Worm (Caenorhabditis elegans): Measurements from ENCODE around the gene C15C7.6.
A peak's percentile ranks its signal among the peaks of the same experiment; 100 is the strongest.

Gene C15C7.6

DNA sequence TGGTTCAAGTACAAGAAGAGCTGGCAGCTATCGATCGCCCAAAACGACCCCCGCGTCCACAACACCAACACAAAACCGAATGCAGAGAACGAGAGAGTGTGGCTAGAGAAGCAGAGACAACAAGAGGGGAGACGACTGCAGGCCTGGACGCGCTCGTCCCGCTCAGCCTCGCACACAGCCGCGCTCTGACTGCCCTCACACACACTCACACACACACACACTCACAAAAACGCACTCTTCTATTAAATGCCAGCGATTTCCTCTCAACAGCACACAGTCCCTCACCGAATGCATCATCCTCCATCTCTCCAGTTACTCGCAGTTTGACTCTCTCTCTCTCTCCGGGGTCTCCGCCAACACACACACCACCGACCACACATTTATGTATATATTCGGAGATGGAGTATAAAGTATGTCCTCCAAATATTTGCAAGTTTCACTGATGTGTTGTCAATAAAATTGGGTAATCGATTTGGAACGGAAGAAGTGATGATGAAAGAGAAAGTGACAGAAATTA, 42.7 kb downstream of the C15C7.6 start (continued):
- no peak for TF ChIP-seq nfya-1 (tag; optimal IDR thresholded peaks at IDR 0.05; ENCODE audit: borderline replicate concordance, insufficient read depth)
- peak; percentile 83 for TF ChIP-seq repo-1 (tag; optimal IDR thresholded peaks at IDR 0.05)
- no peak for TF ChIP-seq ceh-91 (GFP tag; IDR thresholded peaks at IDR 0.05)
- no peak for TF ChIP-seq him-1 (tag; optimal IDR thresholded peaks at IDR 0.05)
- TF ChIP-seq somi-1 (GFP tag; optimal IDR thresholded peaks at IDR 0.05), result peak; percentile 68
- TF ChIP-seq T07F8.4 (tag; optimal IDR thresholded peaks at IDR 0.05), result peak; percentile 67
- no peak for TF ChIP-seq F57C9.4 (tag; optimal IDR thresholded peaks at IDR 0.05)
- peak; percentile 79 for TF ChIP-seq lin-26 (GFP tag; IDR thresholded peaks at IDR 0.05)
- peak; percentile 93 for TF ChIP-seq lin-40 (tag; optimal IDR thresholded peaks at IDR 0.05)
- no peak for TF ChIP-seq hlh-26 (GFP tag; conservative IDR thresholded peaks at IDR 0.05)
- TF ChIP-seq aptf-3 (GFP tag; IDR thresholded peaks at IDR 0.05), result no peak
- peak; percentile 76 for TF ChIP-seq egrh-3 (GFP tag; IDR thresholded peaks at IDR 0.05)
- 0 out of 2 replicates have a peak, but pooled peaks have one; percentile 31 for TF ChIP-seq hmg-20 (GFP tag; IDR thresholded peaks at IDR 0.05)
- TF ChIP-seq B0261.1 (tag; optimal IDR thresholded peaks at IDR 0.05), result peak; percentile 13
- TF ChIP-seq chd-7 (tag; optimal IDR thresholded peaks at IDR 0.05), result peak; percentile 88
- peak; percentile 65 for TF ChIP-seq nhr-90 (tag; optimal IDR thresholded peaks at IDR 0.05)
- TF ChIP-seq K12H6.12 (tag; optimal IDR thresholded peaks at IDR 0.05), result peak; percentile 95
- TF ChIP-seq K11D2.4 (GFP tag; IDR thresholded peaks at IDR 0.05), result peak; percentile 76
- no peak for TF ChIP-seq ceh-40 (GFP tag; IDR thresholded peaks at IDR 0.05)
- TF ChIP-seq nhr-179 (tag; optimal IDR thresholded peaks at IDR 0.05), result no peak
- no peak for TF ChIP-seq F23B12.7 (tag; optimal IDR thresholded peaks at IDR 0.05; ENCODE audit: insufficient read depth)
- peak; percentile 33 for TF ChIP-seq athp-1 (tag; optimal IDR thresholded peaks at IDR 0.05)
- peak; percentile 87 for TF ChIP-seq gei-17 (GFP tag; optimal IDR thresholded peaks at IDR 0.05)
- TF ChIP-seq F22D6.2 (tag; optimal IDR thresholded peaks at IDR 0.05), result peak; percentile 29
- peak; percentile 72 for TF ChIP-seq C06A6.2 (GFP tag; conservative IDR thresholded peaks at IDR 0.05)
- peak; percentile 76 for TF ChIP-seq atf-7 (tag; optimal IDR thresholded peaks at IDR 0.05)
- no peak for TF ChIP-seq F10E7.11 (tag; optimal IDR thresholded peaks at IDR 0.05)
- TF ChIP-seq lin-35 (GFP tag; optimal IDR thresholded peaks at IDR 0.05), result peak in 1 of 3 experiments; percentile 69
- TF ChIP-seq C17E4.6 (GFP tag; IDR thresholded peaks at IDR 0.05), result peak; percentile 72; the same call in 1 of the 2 replicates
- TF ChIP-seq snpc-1.1 (tag; optimal IDR thresholded peaks at IDR 0.05; ENCODE audit: insufficient read depth), result peak; percentile 23
- TF ChIP-seq nhr-80 (tag; optimal IDR thresholded peaks at IDR 0.05), result peak; percentile 95
- peak; percentile 61; the same call in 1 of the 2 replicates for TF ChIP-seq rcor-1 (GFP tag; IDR thresholded peaks at IDR 0.05)
- TF ChIP-seq mcd-1 (GFP tag; IDR thresholded peaks at IDR 0.05), result peak; percentile 82
- 0 out of 2 replicates have a peak, but pooled peaks have one; percentile 8 for TF ChIP-seq F33H1.4 (GFP tag; IDR thresholded peaks at IDR 0.05)
- peak; percentile 61; the same call in 1 of the 2 replicates for TF ChIP-seq bed-2 (GFP tag; IDR thresholded peaks at IDR 0.05)
- TF ChIP-seq cebp-1 (GFP tag; IDR thresholded peaks at IDR 0.05), result peak; percentile 58; the same call in 1 of the 2 replicates
- TF ChIP-seq cebp-1 (tag; optimal IDR thresholded peaks at IDR 0.05), result peak; percentile 92
- TF ChIP-seq tbp1 (GFP tag; optimal IDR thresholded peaks at IDR 0.05), result no peak
- TF ChIP-seq Y56A3A.18 (GFP tag; IDR thresholded peaks at IDR 0.05), result no peak
- TF ChIP-seq ztf-28 (GFP tag; IDR thresholded peaks at IDR 0.05), result no peak
- TF ChIP-seq ZK185.1 (tag; optimal IDR thresholded peaks at IDR 0.05; ENCODE audit: poor library complexity, severe bottlenecking), result peak; percentile 61
- no peak for TF ChIP-seq ama-1 (optimal IDR thresholded peaks at IDR 0.05)
- no peak for TF ChIP-seq ama-1 (GFP tag; optimal IDR thresholded peaks at IDR 0.05)
- no peak for TF ChIP-seq B0035.1 (tag; optimal IDR thresholded peaks at IDR 0.05)
- TF ChIP-seq aptf-2 (GFP tag; conservative IDR thresholded peaks at IDR 0.05), result no peak
- no peak for TF ChIP-seq Y79H2A.3 (GFP tag; conservative IDR thresholded peaks at IDR 0.05)
- peak; percentile 54 for TF ChIP-seq die-1 (tag; optimal IDR thresholded peaks at IDR 0.05)
- TF ChIP-seq sdz-38 (tag; optimal IDR thresholded peaks at IDR 0.05), result no peak

All from whole organism, young adult.